Worm (Caenorhabditis elegans): ENCODE measurements around the gene F09E5.3.

- no peak for TF ChIP-seq pqm-1 (tag; optimal IDR thresholded peaks at IDR 0.05)
- TF ChIP-seq nhr-11 (tag; optimal IDR thresholded peaks at IDR 0.05): no peak
- TF ChIP-seq aly-2 (tag; optimal IDR thresholded peaks at IDR 0.05): peak; percentile 29
- no peak for TF ChIP-seq ztf-7 (tag; optimal IDR thresholded peaks at IDR 0.05)
These were observed 32.9 kb upstream of the F09E5.3 start for ce11 chrII:5340672-5341568.
